Fruit fly (Drosophila melanogaster): ENCODE measurements around the gene Mst36Fa.

The Mst36Fa gene

DNA sequence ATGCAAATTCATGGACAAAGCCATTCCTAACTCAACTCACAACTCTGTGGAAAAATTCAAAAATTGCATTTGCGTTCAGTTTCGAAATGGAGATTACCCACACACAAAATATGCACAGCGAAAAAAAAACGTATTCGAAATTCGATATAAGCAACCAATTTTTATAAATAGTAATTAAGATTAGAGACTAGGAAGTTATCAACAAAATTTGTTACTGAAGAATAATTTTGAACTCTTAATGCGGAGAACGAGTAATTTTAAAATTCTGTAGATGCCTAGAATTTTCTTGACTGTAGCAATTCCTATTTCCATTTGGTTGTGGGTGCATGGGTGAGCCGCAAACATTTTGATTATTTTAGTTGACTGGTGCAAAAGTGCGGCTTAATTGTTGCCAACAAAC is 13.4 kb downstream of the Mst36Fa start:
- no peak for TF ChIP-seq CG4282 (GFP tag; optimal IDR thresholded peaks at IDR 0.05)
- no peak for TF ChIP-seq psq (GFP tag; optimal IDR thresholded peaks at IDR 0.05)
- TF ChIP-seq her (GFP tag; optimal IDR thresholded peaks at IDR 0.05), result no peak
- TF ChIP-seq NFAT (GFP tag; IDR thresholded peaks at IDR 0.05), result no peak
- TF ChIP-seq CG32532 (GFP tag; IDR thresholded peaks at IDR 0.05), result no peak
- TF ChIP-seq gem (tag; optimal IDR thresholded peaks at IDR 0.05), result peak; percentile 3
- no peak for TF ChIP-seq CG13424 (tag; optimal IDR thresholded peaks at IDR 0.05)
- no peak for TF ChIP-seq vnd (GFP tag; IDR thresholded peaks at IDR 0.05; ENCODE audit: partially characterized antibody)
- peak; percentile 52 for TF ChIP-seq Drgx (GFP tag; IDR thresholded peaks at IDR 0.05)
- no peak for TF ChIP-seq insv (GFP tag; optimal IDR thresholded peaks at IDR 0.05)
- TF ChIP-seq slp2 (GFP tag; optimal IDR thresholded peaks at IDR 0.05), result no peak
- no peak for TF ChIP-seq Dfd (GFP tag; optimal IDR thresholded peaks at IDR 0.05)
- no peak for TF ChIP-seq dan (GFP tag; IDR thresholded peaks at IDR 0.05)
- TF ChIP-seq Usf (GFP tag; optimal IDR thresholded peaks at IDR 0.05), result no peak
- peak; percentile 58 for TF ChIP-seq sens (GFP tag)
- no peak for TF ChIP-seq Trl (optimal IDR thresholded peaks at IDR 0.05)
- TF ChIP-seq Trl (GFP tag; optimal IDR thresholded peaks at IDR 0.05), result no peak
- TF ChIP-seq chm (GFP tag; IDR thresholded peaks at IDR 0.05), result no peak
- no peak for TF ChIP-seq Ada2b (GFP tag; IDR thresholded peaks at IDR 0.05)
- 0 out of 3 replicates have a peak, but pooled peaks have one; percentile 19 for TF ChIP-seq z (GFP tag; IDR thresholded peaks at IDR 0.05)
- TF ChIP-seq al (GFP tag; IDR thresholded peaks at IDR 0.05), result no peak
- no peak for TF ChIP-seq Fer1 (GFP tag; optimal IDR thresholded peaks at IDR 0.05)
- TF ChIP-seq NK7.1 (GFP tag; optimal IDR thresholded peaks at IDR 0.05), result no peak
- TF ChIP-seq Max (GFP tag; optimal IDR thresholded peaks at IDR 0.05), result no peak

DNA sequence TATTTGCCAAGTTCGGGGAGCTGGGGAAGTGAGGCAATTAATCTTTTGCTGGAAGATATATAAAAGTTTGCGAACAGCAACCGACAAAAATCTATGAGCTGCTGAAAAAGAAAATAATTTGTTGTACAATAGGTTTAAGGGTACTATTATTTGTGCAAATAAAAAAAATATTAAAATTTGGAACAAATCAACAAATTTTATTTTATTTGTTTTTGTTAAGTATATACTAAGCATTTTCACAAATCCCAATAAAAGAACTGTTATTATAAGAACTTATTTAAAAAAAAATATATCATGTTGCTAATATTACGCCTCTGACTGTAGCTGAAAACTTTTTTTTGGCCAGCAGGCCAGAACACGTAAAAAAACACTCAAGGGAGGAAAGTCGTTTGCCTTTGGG is 18.7 kb downstream of the Mst36Fa start:
- no peak for TF ChIP-seq Nf-YB (GFP tag; optimal IDR thresholded peaks at IDR 0.05)
- TF ChIP-seq CG11504 (tag; optimal IDR thresholded peaks at IDR 0.05), result peak; percentile 72
- no peak for TF ChIP-seq CG5953 (GFP tag; IDR thresholded peaks at IDR 0.05)
- peak; percentile 28 for TF ChIP-seq CG6813 (GFP tag; optimal IDR thresholded peaks at IDR 0.05)
- no peak for TF ChIP-seq Atf3 (GFP tag; optimal IDR thresholded peaks at IDR 0.05)
- TF ChIP-seq Xrp1 (GFP tag; IDR thresholded peaks at IDR 0.05), result peak; percentile 25; the same call in 1 of the 2 replicates
- TF ChIP-seq dmrt99B (tag; optimal IDR thresholded peaks at IDR 0.05), result peak; percentile 70
- no peak for TF ChIP-seq CG6689 (GFP tag; IDR thresholded peaks at IDR 0.05)
- no peak for TF ChIP-seq pita (GFP tag; optimal IDR thresholded peaks at IDR 0.05)
- no peak for TF ChIP-seq CG17802 (tag; optimal IDR thresholded peaks at IDR 0.05)
- peak; percentile 26 for TF ChIP-seq CG18262 (tag; optimal IDR thresholded peaks at IDR 0.05)
- no peak for TF ChIP-seq CG7745 (tag; optimal IDR thresholded peaks at IDR 0.05)
- peak; percentile 55 for TF ChIP-seq CG3281 (GFP tag; optimal IDR thresholded peaks at IDR 0.05)
- no peak for TF ChIP-seq PHDP (tag; optimal IDR thresholded peaks at IDR 0.05)
- TF ChIP-seq fd102C (GFP tag; optimal IDR thresholded peaks at IDR 0.05), result no peak
- no peak for TF ChIP-seq CG15696 (tag; optimal IDR thresholded peaks at IDR 0.05)
- peak; percentile 1 for TF ChIP-seq CG8924 (tag; optimal IDR thresholded peaks at IDR 0.05)
- TF ChIP-seq CG3163 (GFP tag; optimal IDR thresholded peaks at IDR 0.05), result no peak
- TF ChIP-seq ham (GFP tag; IDR thresholded peaks at IDR 0.05), result no peak
- TF ChIP-seq NC2α (GFP tag; optimal IDR thresholded peaks at IDR 0.05), result no peak
- no peak for TF ChIP-seq tin (GFP tag; optimal IDR thresholded peaks at IDR 0.05)
- TF ChIP-seq Nf-YC (tag; optimal IDR thresholded peaks at IDR 0.05), result peak; percentile 9
- peak; percentile 28 for TF ChIP-seq CG2120 (GFP tag; optimal IDR thresholded peaks at IDR 0.05)
- TF ChIP-seq Meics (GFP tag; optimal IDR thresholded peaks at IDR 0.05), result peak; percentile 67
- TF ChIP-seq nmo (GFP tag; optimal IDR thresholded peaks at IDR 0.05), result peak; percentile 38
- peak; percentile 1 for TF ChIP-seq CG13894 (tag; optimal IDR thresholded peaks at IDR 0.05)
- TF ChIP-seq Trl (optimal IDR thresholded peaks at IDR 0.05), result no peak
- no peak for TF ChIP-seq Trl (GFP tag; optimal IDR thresholded peaks at IDR 0.05)
- peak; percentile 57 for TF ChIP-seq CoRest (tag; optimal IDR thresholded peaks at IDR 0.05)
- no peak for TF ChIP-seq jing (GFP tag; optimal IDR thresholded peaks at IDR 0.05)
- TF ChIP-seq cad (GFP tag; optimal IDR thresholded peaks at IDR 0.05), result no peak

All from whole organism, embryonic.